Worm (Caenorhabditis elegans) whole organism, L3 larva: ENCODE measurements around the gene T26H5.11.

Experiments
- ama-1 ChIP-seq: fragments of 150-350 bp; optimal IDR thresholded peaks from 2 replicates; lab custom pipeline; 2018
- egl-27 ChIP-seq: sonication (generic microtip); optimal IDR thresholded peaks from 4 replicates; lab custom pipeline; 2017; ENCODE audit warnings: missing biosample characterization, missing genetic modification reagents, missing genetic modification characterization
- elt-3 ChIP-seq, 3 experiments: fragments of 150-350 bp in 1 of 3; sonication (generic microtip) in 2 of 3; optimal IDR thresholded peaks; 2 replicates in 2 of 3; 4 replicates in 1 of 3; lab custom pipeline; 2014 to 2017; ENCODE audit warnings: missing biosample characterization in 3 of 3, missing genetic modification characterization in 3 of 3
- fkh-10 ChIP-seq: sonication (generic microtip); optimal IDR thresholded peaks from 2 replicates; lab custom pipeline; 2017; ENCODE audit warnings: missing biosample characterization, missing genetic modification reagents, missing genetic modification characterization
- nhr-76 ChIP-seq: fragments of 150-350 bp; sonication (generic microtip); optimal IDR thresholded peaks from 5 replicates; lab custom pipeline; 2014; ENCODE audit warnings: missing biosample characterization, missing genetic modification characterization
- sea-2 ChIP-seq: fragments of 150-350 bp; sonication (generic microtip); optimal IDR thresholded peaks from 4 replicates; lab custom pipeline; 2014; ENCODE audit warnings: missing biosample characterization, missing genetic modification reagents, missing genetic modification characterization
- unc-62 ChIP-seq: fragments of 150-350 bp; sonication (generic microtip); optimal IDR thresholded peaks from 4 replicates; lab custom pipeline; 2014; ENCODE audit warnings: missing biosample characterization, missing genetic modification reagents, missing genetic modification characterization

DNA sequence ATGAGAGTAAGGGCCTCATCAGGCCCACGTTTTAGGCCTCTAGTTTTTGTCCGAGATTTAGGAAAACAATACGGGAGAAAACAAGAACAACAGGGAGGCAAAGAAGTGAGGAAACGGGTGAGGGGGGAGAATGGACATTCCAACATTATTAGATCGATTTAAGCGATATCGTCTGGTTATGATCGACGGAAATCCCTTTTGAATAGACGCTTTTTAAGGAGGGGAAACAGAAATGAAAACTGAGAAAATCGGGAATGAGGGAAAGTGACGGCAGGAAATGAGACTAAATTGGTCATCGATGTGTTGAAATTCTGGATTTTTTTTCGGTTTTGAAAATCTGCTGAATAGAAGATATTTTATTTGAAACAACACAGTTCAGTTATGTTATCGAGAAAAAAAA lies 20.3 kb upstream of the T26H5.11 start, which contains the start of gene rocf-1:
- TF ChIP-seq fkh-10 (no peak), ama-1 (lab: Kevin White, UChicago) (no peak), nhr-76 (tag; lab: Kevin White, UChicago) (no peak), elt-3 (tag; optimal IDR thresholded peaks at IDR 0.05; lab: Kevin White, UChicago) (no peak), unc-62 (GFP tag; lab: Kevin White, UChicago) (no peak), sea-2 (GFP tag; lab: Kevin White, UChicago) (no peak), egl-27 (tag; lab: Kevin White, UChicago) (no peak)
